Fruit fly (Drosophila melanogaster): Measurements from ENCODE around the gene Ada1-1.

Gene Ada1-1

DNA sequence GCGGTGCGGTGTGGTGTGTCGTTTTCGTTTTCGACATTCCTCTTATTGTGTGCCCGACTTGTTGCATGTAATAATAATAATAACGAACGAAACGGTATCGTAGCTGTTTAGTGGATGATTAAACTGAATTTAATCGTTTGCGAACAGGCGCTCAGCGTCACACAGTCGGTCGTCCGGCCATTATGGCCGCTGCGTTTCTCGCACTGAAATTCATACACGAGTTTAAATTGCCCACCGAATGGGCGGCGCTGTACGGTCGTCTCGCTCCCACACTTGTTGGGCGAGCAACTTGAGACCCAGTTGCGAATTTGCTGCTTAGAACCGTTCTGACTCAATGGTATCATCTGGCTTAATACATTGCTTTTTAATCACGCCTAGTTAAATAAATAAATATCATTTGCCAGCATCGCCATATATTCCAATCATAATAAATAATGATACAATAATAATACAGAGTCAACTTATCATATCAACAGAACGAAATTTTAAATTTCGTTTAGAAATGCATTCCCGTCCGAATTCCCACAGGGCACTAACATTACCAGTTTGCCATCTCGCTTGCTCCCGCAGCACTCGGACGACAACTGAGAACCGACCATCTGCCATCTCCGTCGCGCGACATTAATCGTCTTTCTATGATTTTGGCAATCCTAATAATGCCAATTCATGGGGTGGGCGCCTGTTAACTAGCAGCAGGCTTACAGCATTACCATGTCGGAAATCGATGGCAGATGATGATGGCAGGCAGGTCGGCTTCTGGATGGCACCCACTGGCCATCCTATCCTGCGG lies 14.5 kb downstream of the Ada1-1 start:
- TF ChIP-seq CG7101 (tag; optimal IDR thresholded peaks at IDR 0.05) (peak; percentile 93), cic (GFP tag; optimal IDR thresholded peaks at IDR 0.05) (peak; percentile 33), CG14711 (tag; optimal IDR thresholded peaks at IDR 0.05) (peak; percentile 81), CG1620 (GFP tag; optimal IDR thresholded peaks at IDR 0.05) (peak; percentile 82), toe (GFP tag; optimal IDR thresholded peaks at IDR 0.05) (peak; percentile 88), bab1 (GFP tag; optimal IDR thresholded peaks at IDR 0.05) (peak; percentile 81), cnc (optimal IDR thresholded peaks at IDR 0.05) (peak; percentile 81 to 82), CG7045 (GFP tag; optimal IDR thresholded peaks at IDR 0.05) (peak; percentile 89), CG12768 (GFP tag; optimal IDR thresholded peaks at IDR 0.05) (peak; percentile 85), Hr96 (GFP tag; optimal IDR thresholded peaks at IDR 0.05) (peak; percentile 83), pad (GFP tag; optimal IDR thresholded peaks at IDR 0.05) (peak; percentile 83), tj (GFP tag; optimal IDR thresholded peaks at IDR 0.05) (peak; percentile 62), CG33017 (tag; optimal IDR thresholded peaks at IDR 0.05) (peak; percentile 94), Crg-1 (GFP tag; optimal IDR thresholded peaks at IDR 0.05) (peak; percentile 71), kay (GFP tag; ENCODE audit: borderline replicate concordance) (peak; percentile 99), ovo (GFP tag; optimal IDR thresholded peaks at IDR 0.05) (peak; percentile 55), Mnt (GFP tag; optimal IDR thresholded peaks at IDR 0.05) (peak; percentile 66), Clk (GFP tag; optimal IDR thresholded peaks at IDR 0.05) (peak; percentile 87), CG11617 (GFP tag; optimal IDR thresholded peaks at IDR 0.05) (peak; percentile 88), CG5204 (GFP tag; optimal IDR thresholded peaks at IDR 0.05) (peak; percentile 93)

DNA sequence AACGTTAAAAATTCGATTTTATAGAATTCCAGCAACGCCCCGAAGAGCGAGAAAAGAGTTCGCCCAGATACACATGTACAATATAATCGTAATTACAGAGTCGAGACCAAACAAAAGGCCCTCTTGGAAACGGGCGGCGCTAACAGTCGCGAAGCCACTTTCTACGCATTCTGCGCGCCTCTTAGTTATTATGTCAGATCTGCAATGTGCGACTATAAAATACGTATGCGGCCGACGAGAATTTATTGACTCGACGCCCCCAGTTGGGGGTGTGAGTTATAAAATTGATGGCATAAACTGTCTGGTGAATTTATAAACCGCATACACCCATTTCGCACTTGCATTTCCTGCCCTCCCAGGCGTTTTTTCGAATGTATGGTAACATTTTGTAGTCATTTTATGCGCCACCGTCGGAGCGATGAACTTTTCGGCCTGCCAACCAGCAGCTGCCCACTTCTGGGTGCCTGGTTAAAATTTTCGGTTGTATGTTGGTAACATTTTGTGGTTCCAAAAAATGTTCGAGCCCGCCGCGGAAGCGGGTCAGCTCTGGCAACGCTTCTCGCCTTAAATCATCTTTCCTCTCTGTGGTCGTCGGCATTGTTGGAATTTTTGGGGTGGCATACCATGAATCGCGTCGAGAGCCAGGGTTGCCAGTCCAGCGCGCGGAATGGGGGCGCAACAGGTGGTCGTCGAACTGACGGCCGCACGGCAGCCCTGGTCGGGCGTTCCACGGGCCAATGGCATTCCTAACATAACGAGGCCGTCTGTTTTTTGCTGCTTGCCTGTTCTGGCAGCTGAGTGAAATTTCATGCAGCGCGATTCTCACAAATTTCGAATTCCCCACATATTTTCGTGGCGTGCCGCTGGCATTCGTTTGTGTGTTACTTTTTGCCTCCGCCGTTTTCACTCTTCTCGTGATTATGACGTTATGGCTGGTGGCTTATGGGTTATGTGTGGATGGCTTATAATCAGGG lies 15.4 kb downstream of the Ada1-1 start:
- peak; percentile 72 for TF ChIP-seq tj (GFP tag; optimal IDR thresholded peaks at IDR 0.05)
- peak; percentile 57 for TF ChIP-seq toe (GFP tag; optimal IDR thresholded peaks at IDR 0.05)
- TF ChIP-seq CG11617 (GFP tag; optimal IDR thresholded peaks at IDR 0.05) = peak; percentile 93
- TF ChIP-seq kay (GFP tag; ENCODE audit: borderline replicate concordance) = peak; percentile 95
- peak; percentile 87 for TF ChIP-seq Mnt (GFP tag; optimal IDR thresholded peaks at IDR 0.05)
- TF ChIP-seq cic (GFP tag; optimal IDR thresholded peaks at IDR 0.05) = peak; percentile 72
- TF ChIP-seq bab1 (GFP tag; optimal IDR thresholded peaks at IDR 0.05) = peak; percentile 52
- peak; percentile 35 for TF ChIP-seq ovo (GFP tag; optimal IDR thresholded peaks at IDR 0.05)
- TF ChIP-seq CG33017 (tag; optimal IDR thresholded peaks at IDR 0.05) = no peak
- peak; percentile 94 for TF ChIP-seq CG12768 (GFP tag; optimal IDR thresholded peaks at IDR 0.05)
- no peak for TF ChIP-seq Clk (GFP tag; optimal IDR thresholded peaks at IDR 0.05)
- no peak for TF ChIP-seq Crg-1 (GFP tag; optimal IDR thresholded peaks at IDR 0.05)
- TF ChIP-seq pad (GFP tag; optimal IDR thresholded peaks at IDR 0.05) = peak; percentile 48
- TF ChIP-seq CG5204 (GFP tag; optimal IDR thresholded peaks at IDR 0.05) = peak; percentile 10
- TF ChIP-seq cnc (optimal IDR thresholded peaks at IDR 0.05) = no peak
- TF ChIP-seq CG7045 (GFP tag; optimal IDR thresholded peaks at IDR 0.05) = peak; percentile 73
- TF ChIP-seq CG14711 (tag; optimal IDR thresholded peaks at IDR 0.05) = peak; percentile 100
- no peak for TF ChIP-seq CG1620 (GFP tag; optimal IDR thresholded peaks at IDR 0.05)
- peak; percentile 57 for TF ChIP-seq CG7101 (tag; optimal IDR thresholded peaks at IDR 0.05)
- TF ChIP-seq Hr96 (GFP tag; optimal IDR thresholded peaks at IDR 0.05) = peak; percentile 69

DNA sequence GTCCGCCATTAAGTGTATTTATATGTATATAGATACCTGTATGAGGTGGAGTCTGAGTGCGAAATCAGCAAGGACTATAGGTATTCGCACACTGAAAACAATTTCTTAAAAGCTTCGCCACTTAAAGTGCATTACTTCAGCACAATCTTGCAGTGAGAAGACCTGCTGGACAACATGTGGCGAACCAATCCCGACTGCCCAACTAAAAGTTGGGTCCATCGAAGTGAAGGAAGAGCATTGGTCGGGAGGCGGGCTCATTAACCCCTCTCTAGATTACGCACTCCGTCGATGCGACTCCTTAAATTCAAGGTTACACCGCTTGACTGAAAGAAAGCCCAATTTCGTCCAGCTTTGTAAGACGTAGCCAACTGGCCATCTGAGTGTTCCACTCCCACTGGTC lies 16.6 kb downstream of the Ada1-1 start:
- no peak for TF ChIP-seq bab1 (GFP tag; optimal IDR thresholded peaks at IDR 0.05)
- no peak for TF ChIP-seq pad (GFP tag; optimal IDR thresholded peaks at IDR 0.05)
- no peak for TF ChIP-seq cic (GFP tag; optimal IDR thresholded peaks at IDR 0.05)
- TF ChIP-seq CG7045 (GFP tag; optimal IDR thresholded peaks at IDR 0.05) = no peak
- no peak for TF ChIP-seq tj (GFP tag; optimal IDR thresholded peaks at IDR 0.05)
- TF ChIP-seq CG7101 (tag; optimal IDR thresholded peaks at IDR 0.05) = no peak
- no peak for TF ChIP-seq CG1620 (GFP tag; optimal IDR thresholded peaks at IDR 0.05)
- TF ChIP-seq CG14711 (tag; optimal IDR thresholded peaks at IDR 0.05) = no peak
- TF ChIP-seq CG11617 (GFP tag; optimal IDR thresholded peaks at IDR 0.05) = no peak
- no peak for TF ChIP-seq CG33017 (tag; optimal IDR thresholded peaks at IDR 0.05)
- no peak for TF ChIP-seq toe (GFP tag; optimal IDR thresholded peaks at IDR 0.05)
- no peak for TF ChIP-seq CG5204 (GFP tag; optimal IDR thresholded peaks at IDR 0.05)
- no peak for TF ChIP-seq Mnt (GFP tag; optimal IDR thresholded peaks at IDR 0.05)
- TF ChIP-seq CG12768 (GFP tag; optimal IDR thresholded peaks at IDR 0.05) = no peak
- no peak for TF ChIP-seq Clk (GFP tag; optimal IDR thresholded peaks at IDR 0.05)
- TF ChIP-seq ovo (GFP tag; optimal IDR thresholded peaks at IDR 0.05) = no peak
- no peak for TF ChIP-seq Crg-1 (GFP tag; optimal IDR thresholded peaks at IDR 0.05)
- no peak for TF ChIP-seq kay (GFP tag; ENCODE audit: borderline replicate concordance)
- TF ChIP-seq cnc (optimal IDR thresholded peaks at IDR 0.05) = no peak
- TF ChIP-seq Hr96 (GFP tag; optimal IDR thresholded peaks at IDR 0.05) = no peak

DNA sequence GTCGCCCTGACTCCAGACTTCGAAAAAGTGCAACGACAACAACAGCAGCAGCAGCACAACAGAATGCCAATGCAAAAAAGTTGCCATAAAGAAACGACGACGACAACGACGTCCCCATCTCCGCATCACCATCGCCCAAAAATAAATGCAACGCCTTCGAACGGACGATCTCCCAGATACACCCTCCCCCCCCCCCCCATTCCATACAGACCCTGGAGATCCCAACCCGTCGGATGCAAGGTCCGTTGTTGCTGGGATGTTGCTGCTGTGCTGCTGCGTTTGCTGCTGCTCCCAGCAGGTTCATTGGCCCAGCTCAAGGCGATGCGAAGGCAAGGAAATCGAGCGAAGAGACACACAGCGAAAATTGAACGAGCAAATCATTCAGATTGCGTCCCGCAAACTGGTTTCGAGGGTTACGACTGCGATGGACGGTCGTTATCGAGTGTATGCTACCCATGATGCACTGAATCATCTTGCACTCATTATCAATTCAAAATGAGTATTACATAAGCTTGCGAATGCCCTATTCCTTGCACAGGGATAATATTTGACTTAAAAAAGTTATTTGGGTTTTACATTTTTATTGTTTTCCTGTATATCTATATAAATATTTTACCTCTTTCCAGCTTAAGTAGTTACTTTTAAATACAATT lies 17.3 kb downstream of the Ada1-1 start:
- no peak for TF ChIP-seq bab1 (GFP tag; optimal IDR thresholded peaks at IDR 0.05)

DNA sequence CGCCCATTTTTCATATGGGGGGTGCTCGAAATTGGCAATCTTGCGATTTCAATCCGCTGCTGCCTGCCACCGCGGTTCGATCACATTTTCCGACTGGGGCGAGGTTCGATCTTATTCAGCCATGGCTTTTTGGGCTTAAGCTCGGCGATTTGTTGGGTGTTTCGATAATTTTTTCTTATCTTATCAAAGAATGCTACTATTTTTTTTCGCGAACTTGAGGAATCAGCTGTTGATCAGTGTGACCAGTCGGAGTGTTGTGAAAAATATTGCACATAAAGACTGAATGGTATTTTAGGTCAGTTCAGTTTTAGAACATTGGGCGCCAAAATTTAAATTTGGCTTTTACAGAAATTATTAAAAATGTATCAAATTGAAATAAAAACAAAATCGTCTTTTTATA lies 24.1 kb downstream of the Ada1-1 start, which contains the start of gene Wdr81:
TSS of gene Wdr81 (minus strand) at position 226 of the 400 bp plus-strand sequence.
- peak; percentile 56 for TF ChIP-seq bab1 (GFP tag; optimal IDR thresholded peaks at IDR 0.05)
- TF ChIP-seq ovo (GFP tag; optimal IDR thresholded peaks at IDR 0.05) = no peak
- TF ChIP-seq Clk (GFP tag; optimal IDR thresholded peaks at IDR 0.05) = no peak
